Fruit fly (Drosophila melanogaster) whole organism, embryonic: ENCODE measurements around the gene Fdh.
A peak's percentile ranks its signal among the peaks of the same experiment; 100 is the strongest.

Experiments used
- Abd-B ChIP-seq: fragments of 200-800 bp; sonication (Bioruptor generic); optimal IDR thresholded peaks from 2 replicates; lab custom pipeline; 2018; ENCODE audit warnings: missing biosample characterization, mild to moderate bottlenecking, missing genetic modification characterization, moderate library complexity
- Ada2b ChIP-seq: fragments of 200-800 bp; sonication (Bioruptor generic); IDR thresholded peaks from 2 replicates; pipeline ENCODE4 v1.3.6; 2022; ENCODE audit warnings: missing biosample characterization, missing genetic modification characterization
- CG1024 ChIP-seq: fragments of 200-800 bp; sonication (Bioruptor generic); IDR thresholded peaks from 2 replicates; pipeline ENCODE4 v1.3.6; 2022; ENCODE audit warnings: missing biosample characterization, missing genetic modification characterization
- CG10321 ChIP-seq: fragments of 200-800 bp; sonication (Bioruptor generic); IDR thresholded peaks from 2 replicates; pipeline ENCODE4 v1.3.6; 2022; ENCODE audit warnings: missing biosample characterization, missing genetic modification characterization
- CG10654 ChIP-seq: fragments of 200-800 bp; sonication (Bioruptor generic); optimal IDR thresholded peaks from 2 replicates; lab custom pipeline; 2016; ENCODE audit warnings: missing biosample characterization, missing genetic modification characterization
- CG16815 ChIP-seq: fragments of 200-800 bp; sonication (Bioruptor generic); optimal IDR thresholded peaks from 3 replicates; lab custom pipeline; 2017; ENCODE audit warnings: missing biosample characterization, mild to moderate bottlenecking, missing genetic modification characterization
- CG2116 ChIP-seq: fragments of 200-800 bp; sonication (Bioruptor generic); optimal IDR thresholded peaks from 3 replicates; lab custom pipeline; 2018; ENCODE audit warnings: missing biosample characterization, mild to moderate bottlenecking, missing genetic modification characterization
- CG2678 ChIP-seq: fragments of 200-800 bp; sonication (Bioruptor generic); optimal IDR thresholded peaks from 3 replicates; lab custom pipeline; 2019; ENCODE audit warnings: missing biosample characterization, mild to moderate bottlenecking, missing genetic modification characterization, moderate library complexity
- CG30020 ChIP-seq: fragments of 200-800 bp; optimal IDR thresholded peaks from 2 replicates; lab custom pipeline; 2019; ENCODE audit warnings: missing biosample characterization, mild to moderate bottlenecking, missing genetic modification characterization, moderate library complexity
- CG34422 ChIP-seq: fragments of 200-800 bp; sonication (Bioruptor generic); IDR thresholded peaks from 3 replicates; pipeline ENCODE4 v1.3.6; 2022; ENCODE audit warnings: missing biosample characterization, missing genetic modification characterization
- CG4707 ChIP-seq: fragments of 200-800 bp; sonication (Bioruptor generic); optimal IDR thresholded peaks from 2 replicates; lab custom pipeline; 2018; ENCODE audit warnings: missing biosample characterization, mild to moderate bottlenecking, missing genetic modification characterization, moderate library complexity
- CG4854 ChIP-seq: fragments of 200-800 bp; sonication (Bioruptor generic); optimal IDR thresholded peaks from 2 replicates; lab custom pipeline; 2016; ENCODE audit warnings: missing biosample characterization, missing genetic modification characterization, inconsistent platforms
- CG5180 ChIP-seq: fragments of 200-800 bp; sonication (Bioruptor generic); optimal IDR thresholded peaks from 3 replicates; lab custom pipeline; 2017; ENCODE audit warnings: missing biosample characterization, missing genetic modification characterization, mild to moderate bottlenecking, moderate library complexity, missing genetic modification reagents
- CG5953 ChIP-seq: fragments of 200-800 bp; sonication (Bioruptor generic); IDR thresholded peaks from 2 replicates; pipeline ENCODE4 v1.3.6; 2022; ENCODE audit warnings: missing biosample characterization, missing genetic modification characterization
- CG6254 ChIP-seq: fragments of 200-800 bp; sonication (Bioruptor generic); optimal IDR thresholded peaks from 3 replicates; lab custom pipeline; 2017; ENCODE audit warnings: mild to moderate bottlenecking, missing biosample characterization, missing genetic modification reagents, missing genetic modification characterization
- CG7745 ChIP-seq: fragments of 200-800 bp; sonication (Bioruptor generic); optimal IDR thresholded peaks from 2 replicates; lab custom pipeline; 2018; ENCODE audit warnings: missing biosample characterization, mild to moderate bottlenecking, missing genetic modification characterization, moderate library complexity
- CG8359 ChIP-seq: fragments of 200-800 bp; sonication (Bioruptor generic); optimal IDR thresholded peaks from 2 replicates; lab custom pipeline; 2017; ENCODE audit warnings: missing biosample characterization, mild to moderate bottlenecking, missing genetic modification characterization, borderline replicate concordance
- CTCF ChIP-seq: fragments of 200-800 bp; sonication (Bioruptor generic); optimal IDR thresholded peaks from 2 replicates; lab custom pipeline; 2017; ENCODE audit warnings: missing biosample characterization, mild to moderate bottlenecking, missing genetic modification characterization, moderate library complexity
- Doc3 ChIP-seq: fragments of 200-800 bp; sonication (Bioruptor generic); IDR thresholded peaks from 3 replicates; pipeline ENCODE4 v1.3.6; 2022; ENCODE audit warnings: missing biosample characterization, missing genetic modification characterization; ENCODE audit not compliant: partially characterized antibody
- Gsc ChIP-seq: fragments of 200-800 bp; sonication (Bioruptor generic); IDR thresholded peaks from 2 replicates; pipeline ENCODE4 v1.3.6; 2022; ENCODE audit warnings: missing biosample characterization, missing genetic modification characterization
- Lim3 ChIP-seq: fragments of 200-800 bp; sonication (Bioruptor generic); IDR thresholded peaks from 2 replicates; pipeline ENCODE4 v1.3.6; 2022; ENCODE audit warnings: missing biosample characterization, missing genetic modification characterization
- NK7.1 ChIP-seq: fragments of 200-800 bp; sonication (Bioruptor generic); optimal IDR thresholded peaks from 3 replicates; lab custom pipeline; 2016; ENCODE audit warnings: missing biosample characterization, missing genetic modification characterization
- Neu2 ChIP-seq: fragments of 200-800 bp; sonication (Bioruptor generic); optimal IDR thresholded peaks from 3 replicates; lab custom pipeline; 2016; ENCODE audit warnings: missing biosample characterization, missing genetic modification characterization, borderline replicate concordance
- Optix ChIP-seq: fragments of 200-800 bp; sonication (Bioruptor generic); IDR thresholded peaks from 3 replicates; pipeline ENCODE4 v1.3.6; 2022; ENCODE audit warnings: missing biosample characterization, missing genetic modification characterization
- Ptx1 ChIP-seq: fragments of 200-800 bp; sonication (Bioruptor generic); IDR thresholded peaks from 2 replicates; pipeline ENCODE4 v1.3.6; 2022; ENCODE audit warnings: missing biosample characterization, missing genetic modification characterization
- Ravus ChIP-seq: fragments of 200-800 bp; sonication (Bioruptor generic); IDR thresholded peaks from 2 replicates; pipeline ENCODE4 v1.3.6; 2022; ENCODE audit warnings: missing biosample characterization, missing genetic modification characterization
- Vsx1 ChIP-seq: fragments of 200-800 bp; sonication (Bioruptor generic); optimal IDR thresholded peaks from 2 replicates; lab custom pipeline; 2017; ENCODE audit warnings: missing biosample characterization, mild to moderate bottlenecking, missing genetic modification characterization, missing genetic modification reagents
- ash1 ChIP-seq: fragments of 200-800 bp; sonication (Bioruptor generic); optimal IDR thresholded peaks from 2 replicates; lab custom pipeline; 2018; ENCODE audit warnings: missing biosample characterization, mild to moderate bottlenecking, missing genetic modification characterization
- chinmo ChIP-seq: fragments of 200-800 bp; sonication (Bioruptor generic); IDR thresholded peaks from 4 replicates; pipeline ENCODE4 v1.3.6; 2022; ENCODE audit warnings: missing biosample characterization, missing genetic modification characterization; ENCODE audit not compliant: partially characterized antibody
- chm ChIP-seq: fragments of 200-800 bp; sonication (Bioruptor generic); IDR thresholded peaks from 2 replicates; pipeline ENCODE4 v1.3.6; 2022; ENCODE audit warnings: missing biosample characterization, missing genetic modification characterization
- ems ChIP-seq: fragments of 200-800 bp; sonication (Bioruptor generic); optimal IDR thresholded peaks from 3 replicates; lab custom pipeline; 2016; ENCODE audit warnings: missing biosample characterization, missing genetic modification characterization
- exex ChIP-seq: fragments of 200-800 bp; sonication (Bioruptor generic); optimal IDR thresholded peaks from 4 replicates; lab custom pipeline; 2018; ENCODE audit warnings: missing biosample characterization, mild to moderate bottlenecking, missing genetic modification characterization, moderate library complexity
- gce ChIP-seq: fragments of 200-800 bp; sonication (Bioruptor generic); IDR thresholded peaks from 3 replicates; pipeline ENCODE4 v1.3.6; 2022; ENCODE audit warnings: missing biosample characterization, missing genetic modification characterization
- gsb ChIP-seq: fragments of 200-800 bp; sonication (Bioruptor generic); IDR thresholded peaks from 2 replicates; pipeline ENCODE4 v1.3.6; 2022; ENCODE audit warnings: missing biosample characterization, missing genetic modification characterization
- h ChIP-seq: fragments of >200 bp; optimal IDR thresholded peaks from 2 replicates; lab custom pipeline; 2017
- hth ChIP-seq: fragments of >200 bp; optimal IDR thresholded peaks from 2 replicates; lab custom pipeline; 2017; ENCODE audit warnings: inconsistent platforms
- ken ChIP-seq: fragments of 200-800 bp; sonication (Bioruptor generic); IDR thresholded peaks from 3 replicates; pipeline ENCODE4 v1.3.6; 2022; ENCODE audit warnings: missing biosample characterization, missing genetic modification characterization
- nmo ChIP-seq: fragments of 200-800 bp; sonication (Bioruptor generic); optimal IDR thresholded peaks from 2 replicates; lab custom pipeline; 2018; ENCODE audit warnings: missing biosample characterization, mild to moderate bottlenecking, missing genetic modification characterization, moderate library complexity
- odd ChIP-seq: fragments of 200-800 bp; sonication (Bioruptor generic); optimal IDR thresholded peaks from 2 replicates; lab custom pipeline; 2017; ENCODE audit warnings: missing biosample characterization, mild to moderate bottlenecking, missing genetic modification characterization
- pan ChIP-seq, 4 experiments: fragments of >200 bp in 3 of 4; fragments of 200-800 bp in 1 of 4; sonication (Bioruptor generic) in 1 of 4; optimal IDR thresholded peaks in 3 of 4; IDR thresholded peaks in 1 of 4; 2 replicates each; pipeline versions ENCODE4 v1.3.6 to Lab custom; 2017 to 2022; ENCODE audit warnings: missing biosample characterization in 2 of 4, missing genetic modification characterization in 2 of 4, mixed read lengths in 1 of 4
- peb ChIP-seq: fragments of 200-800 bp; sonication (Bioruptor generic); IDR thresholded peaks from 2 replicates; pipeline ENCODE4 v1.3.6; 2022; ENCODE audit warnings: missing biosample characterization, missing genetic modification characterization
- pho ChIP-seq: fragments of 200-800 bp; sonication (Bioruptor generic); optimal IDR thresholded peaks from 2 replicates; lab custom pipeline; 2016; ENCODE audit warnings: missing biosample characterization, missing genetic modification characterization
- phol ChIP-seq: fragments of 200-800 bp; sonication (Bioruptor generic); optimal IDR thresholded peaks from 3 replicates; lab custom pipeline; 2018; ENCODE audit warnings: missing biosample characterization, mild to moderate bottlenecking, missing genetic modification characterization, moderate library complexity
- sob ChIP-seq: fragments of 200-800 bp; sonication (Bioruptor generic); IDR thresholded peaks from 2 replicates; pipeline ENCODE4 v1.3.6; 2022; ENCODE audit warnings: missing biosample characterization, missing genetic modification characterization
- tap ChIP-seq: fragments of 200-800 bp; optimal IDR thresholded peaks from 3 replicates; lab custom pipeline; 2019; ENCODE audit warnings: missing biosample characterization, mild to moderate bottlenecking, missing genetic modification characterization, moderate library complexity
- wek ChIP-seq: fragments of 200-800 bp; sonication (Bioruptor generic); optimal IDR thresholded peaks from 3 replicates; lab custom pipeline; 2018; ENCODE audit warnings: missing biosample characterization, mild to moderate bottlenecking, missing genetic modification characterization, moderate library complexity
- z ChIP-seq: fragments of 200-800 bp; sonication (Bioruptor generic); IDR thresholded peaks from 3 replicates; pipeline ENCODE4 v1.3.6; 2022; ENCODE audit warnings: missing biosample characterization, missing genetic modification characterization

The Fdh gene

dm6 chr3R:10881824-10882559 is 9.8 kb upstream of the Fdh start, which contains the start of gene Tpc1 (continued):
- TF ChIP-seq ems (GFP tag; lab: Kevin White, UChicago) (peak; percentile 43), CG2116 (GFP tag; lab: Kevin White, UChicago) (peak; percentile 76), Ravus (GFP tag; lab: Robert Waterston, UW) (no peak), CTCF (GFP tag; lab: Kevin White, UChicago) (no peak), ken (GFP tag; lab: Robert Waterston, UW) (no peak), hth (lab: Kevin White, UChicago) (no peak), CG4707 (GFP tag; lab: Kevin White, UChicago) (no peak), Abd-B (GFP tag; lab: Kevin White, UChicago) (peak; percentile 48), CG2678 (peak; percentile 33), CG8359 (GFP tag; lab: Kevin White, UChicago) (no peak), Doc3 (peak; percentile 90), CG5953 (GFP tag; lab: Robert Waterston, UW) (no peak), tap (tag; lab: Kevin White, UChicago) (no peak), z (GFP tag; lab: Robert Waterston, UW) (no peak), Optix (GFP tag; lab: Robert Waterston, UW) (no peak), CG16815 (GFP tag; lab: Kevin White, UChicago) (no peak), Lim3 (GFP tag; lab: Robert Waterston, UW) (no peak), ash1 (GFP tag; lab: Kevin White, UChicago) (no peak), sob (GFP tag; lab: Robert Waterston, UW) (no peak; the same call in 1 of the 2 replicates), CG34422 (GFP tag; lab: Robert Waterston, UW) (peak; percentile 37; the same call in 1 of the 3 replicates), odd (GFP tag; lab: Kevin White, UChicago) (no peak), CG4854 (GFP tag; lab: Kevin White, UChicago) (peak; percentile 54), CG6254 (GFP tag; lab: Kevin White, UChicago) (no peak), CG10321 (GFP tag; lab: Robert Waterston, UW) (no peak), chm (GFP tag; lab: Robert Waterston, UW) (no peak; the same call in 1 of the 2 replicates), Vsx1 (GFP tag; lab: Kevin White, UChicago) (no peak), NK7.1 (GFP tag; lab: Kevin White, UChicago) (no peak), Gsc (GFP tag; lab: Robert Waterston, UW) (no peak), Ada2b (GFP tag; lab: Robert Waterston, UW) (no peak), CG7745 (no peak), CG30020 (tag; lab: Kevin White, UChicago) (no peak), Neu2 (GFP tag; lab: Kevin White, UChicago) (no peak), exex (tag; lab: Kevin White, UChicago) (peak; percentile 16), pho (GFP tag; lab: Kevin White, UChicago) (peak; percentile 55), gsb (GFP tag; lab: Robert Waterston, UW) (no peak), peb (GFP tag; lab: Robert Waterston, UW) (no peak), CG5180 (peak; percentile 94), chinmo (GFP tag; lab: Robert Waterston, UW) (peak; percentile 96), phol (tag; lab: Kevin White, UChicago) (peak; percentile 59), h (lab: Kevin White, UChicago) (no peak), CG1024 (GFP tag; lab: Robert Waterston, UW) (0 out of 2 replicates have a peak, but pooled peaks have one; percentile 18), pan (optimal IDR thresholded peaks at IDR 0.05; lab: Kevin White, UChicago) (no peak), pan (GFP tag; optimal IDR thresholded peaks at IDR 0.05 in 1 of 2, IDR thresholded peaks at IDR 0.05 in 1 of 2) (peak in 1 of 2 experiments; percentile 26), CG10654 (GFP tag; lab: Kevin White, UChicago) (peak; percentile 7), Ptx1 (peak; percentile 41), wek (no peak), nmo (GFP tag; lab: Kevin White, UChicago) (peak; percentile 65), gce (GFP tag; lab: Robert Waterston, UW) (no peak)
